Worm (Caenorhabditis elegans) whole organism, L3 larva: ENCODE measurements around the gene Y62H9A.5.
A peak's percentile ranks its signal among the peaks of the same experiment; 100 is the strongest.

Experiments
- R02D3.7 ChIP-seq: fragments of 150-350 bp; optimal IDR thresholded peaks from 2 replicates; lab custom pipeline; 2014; ENCODE audit warnings: missing biosample characterization, missing genetic modification characterization
- ZK546.5 ChIP-seq: sonication (generic microtip); optimal IDR thresholded peaks from 2 replicates; lab custom pipeline; 2017; ENCODE audit warnings: missing biosample characterization, missing genetic modification characterization
- ceh-16 ChIP-seq: sonication (generic microtip); optimal IDR thresholded peaks from 2 replicates; lab custom pipeline; 2017; ENCODE audit warnings: missing biosample characterization, missing genetic modification characterization
- ceh-28 ChIP-seq: fragments of 150-350 bp; optimal IDR thresholded peaks from 2 replicates; lab custom pipeline; 2014; ENCODE audit warnings: missing biosample characterization, missing genetic modification reagents, missing genetic modification characterization
- ceh-82 ChIP-seq: fragments of 150-350 bp; optimal IDR thresholded peaks from 2 replicates; lab custom pipeline; 2014; ENCODE audit warnings: missing biosample characterization, missing genetic modification characterization
- ceh-9 ChIP-seq: sonication (generic microtip); optimal IDR thresholded peaks from 2 replicates; lab custom pipeline; 2018; ENCODE audit warnings: missing biosample characterization, missing genetic modification characterization
- egl-27 ChIP-seq: sonication (generic microtip); optimal IDR thresholded peaks from 4 replicates; lab custom pipeline; 2017; ENCODE audit warnings: missing biosample characterization, missing genetic modification reagents, missing genetic modification characterization
- egl-5 ChIP-seq: fragments of 150-350 bp; optimal IDR thresholded peaks from 2 replicates; lab custom pipeline; 2017; ENCODE audit warnings: missing biosample characterization, missing genetic modification reagents, missing genetic modification characterization, inconsistent platforms
- elt-2 ChIP-seq: sonication (generic microtip); optimal IDR thresholded peaks from 2 replicates; lab custom pipeline; 2016; ENCODE audit warnings: missing genetic modification reagents, mild to moderate bottlenecking, missing genetic modification characterization, missing compliant biosample characterization
- elt-3 ChIP-seq, 3 experiments: fragments of 150-350 bp in 1 of 3; sonication (generic microtip) in 2 of 3; optimal IDR thresholded peaks; 2 replicates in 2 of 3; 4 replicates in 1 of 3; lab custom pipeline; 2014 to 2017; ENCODE audit warnings: missing biosample characterization in 3 of 3, missing genetic modification characterization in 3 of 3
- eor-1 ChIP-seq, 2 experiments: fragments of 150-350 bp; optimal IDR thresholded peaks; 2 replicates each; lab custom pipeline; 2014 to 2018; ENCODE audit warnings: missing biosample characterization in 2 of 2, missing genetic modification characterization in 2 of 2
- fkh-10 ChIP-seq: sonication (generic microtip); optimal IDR thresholded peaks from 2 replicates; lab custom pipeline; 2017; ENCODE audit warnings: missing biosample characterization, missing genetic modification reagents, missing genetic modification characterization
- fkh-2 ChIP-seq: fragments of 150-350 bp; optimal IDR thresholded peaks from 2 replicates; lab custom pipeline; 2014; ENCODE audit warnings: missing biosample characterization, missing genetic modification reagents, missing genetic modification characterization
- fos-1 ChIP-seq: fragments of 150-350 bp; optimal IDR thresholded peaks from 2 replicates; lab custom pipeline; 2014; ENCODE audit warnings: missing biosample characterization, missing genetic modification characterization
- hmg-11 ChIP-seq: sonication (generic microtip); optimal IDR thresholded peaks from 2 replicates; lab custom pipeline; 2016; ENCODE audit warnings: missing genetic modification characterization, missing compliant biosample characterization
- lin-15B ChIP-seq: fragments of 150-350 bp; optimal IDR thresholded peaks from 2 replicates; lab custom pipeline; 2014; ENCODE audit warnings: missing biosample characterization, missing genetic modification characterization
- lsy-12 ChIP-seq: sonication (generic microtip); optimal IDR thresholded peaks from 2 replicates; lab custom pipeline; 2016; ENCODE audit warnings: mild to moderate bottlenecking, missing genetic modification characterization, missing compliant biosample characterization
- mdl-1 ChIP-seq: fragments of 150-350 bp; optimal IDR thresholded peaks from 2 replicates; lab custom pipeline; 2014; ENCODE audit warnings: missing biosample characterization, missing genetic modification characterization
- nfya-1 ChIP-seq: sonication (generic microtip); optimal IDR thresholded peaks from 2 replicates; lab custom pipeline; 2017; ENCODE audit warnings: missing genetic modification characterization, mild to moderate bottlenecking, missing compliant biosample characterization, antibody characterized with exemption, moderate library complexity; ENCODE audit not compliant: insufficient read depth
- nhr-11 ChIP-seq: fragments of 150-350 bp; optimal IDR thresholded peaks from 2 replicates; lab custom pipeline; 2014; ENCODE audit warnings: missing biosample characterization, missing genetic modification characterization
- nhr-23 ChIP-seq: fragments of 150-350 bp; optimal IDR thresholded peaks from 2 replicates; lab custom pipeline; 2014; ENCODE audit warnings: missing biosample characterization, missing genetic modification reagents, missing genetic modification characterization
- nhr-237 ChIP-seq: fragments of 150-350 bp; optimal IDR thresholded peaks from 2 replicates; lab custom pipeline; 2014; ENCODE audit warnings: missing biosample characterization, missing genetic modification characterization
- nhr-25 ChIP-seq: sonication (generic microtip); optimal IDR thresholded peaks from 2 replicates; lab custom pipeline; 2017; ENCODE audit warnings: missing biosample characterization, missing genetic modification characterization
- nhr-43 ChIP-seq: sonication (generic microtip); optimal IDR thresholded peaks from 2 replicates; lab custom pipeline; 2016; ENCODE audit warnings: mild to moderate bottlenecking, missing genetic modification characterization, missing compliant biosample characterization; ENCODE audit not compliant: poor library complexity, severe bottlenecking
- nhr-76 ChIP-seq: fragments of 150-350 bp; sonication (generic microtip); optimal IDR thresholded peaks from 5 replicates; lab custom pipeline; 2014; ENCODE audit warnings: missing biosample characterization, missing genetic modification characterization
- nhr-77 ChIP-seq: fragments of 150-350 bp; optimal IDR thresholded peaks from 2 replicates; lab custom pipeline; 2014; ENCODE audit warnings: missing biosample characterization, missing genetic modification characterization
- pha-4 ChIP-seq: fragments of 150-350 bp; optimal IDR thresholded peaks from 2 replicates; lab custom pipeline; 2014; ENCODE audit warnings: missing biosample characterization, missing genetic modification reagents, missing genetic modification characterization
- pqm-1 ChIP-seq: fragments of 150-350 bp; optimal IDR thresholded peaks from 2 replicates; lab custom pipeline; 2017; ENCODE audit warnings: missing biosample characterization, missing genetic modification characterization, inconsistent platforms
- sea-2 ChIP-seq: fragments of 150-350 bp; sonication (generic microtip); optimal IDR thresholded peaks from 4 replicates; lab custom pipeline; 2014; ENCODE audit warnings: missing biosample characterization, missing genetic modification reagents, missing genetic modification characterization
- skn-1 ChIP-seq: fragments of 150-350 bp; optimal IDR thresholded peaks from 2 replicates; lab custom pipeline; 2014; ENCODE audit warnings: missing biosample characterization, missing genetic modification characterization
- snpc-4 ChIP-seq: fragments of 150-350 bp; optimal IDR thresholded peaks from 2 replicates; lab custom pipeline; 2014; ENCODE audit warnings: missing biosample characterization, missing genetic modification characterization
- unc-39 ChIP-seq: sonication (generic microtip); optimal IDR thresholded peaks from 4 replicates; lab custom pipeline; 2017; ENCODE audit warnings: missing biosample characterization, missing genetic modification characterization
- unc-62 ChIP-seq: fragments of 150-350 bp; sonication (generic microtip); optimal IDR thresholded peaks from 4 replicates; lab custom pipeline; 2014; ENCODE audit warnings: missing biosample characterization, missing genetic modification reagents, missing genetic modification characterization
- zag-1 ChIP-seq: fragments of 150-350 bp; optimal IDR thresholded peaks from 2 replicates; lab custom pipeline; 2014; ENCODE audit warnings: missing biosample characterization, missing genetic modification characterization
- ztf-4 ChIP-seq: fragments of 150-350 bp; optimal IDR thresholded peaks from 2 replicates; lab custom pipeline; 2014; ENCODE audit warnings: missing biosample characterization, missing genetic modification characterization

The Y62H9A.5 gene

ce11 chrX:11917994-11918393 lies 35.3 kb upstream of the Y62H9A.5 start, which contains the start of gene Y62H9A.16:
Y62H9A.16 (plus strand) TSS chrX:11918294.
- TF ChIP-seq pha-4: no peak
- no peak for TF ChIP-seq R02D3.7 (tag; lab: Kevin White, UChicago)
- TF ChIP-seq nhr-77 (tag; lab: Kevin White, UChicago): no peak
- no peak for TF ChIP-seq lsy-12 (tag; lab: Kevin White, UChicago)
- TF ChIP-seq ZK546.5 (tag; lab: Kevin White, UChicago): no peak
- TF ChIP-seq lin-15B (tag; lab: Kevin White, UChicago): no peak
- no peak for TF ChIP-seq eor-1 (tag; optimal IDR thresholded peaks at IDR 0.05; lab: Kevin White, UChicago)
- TF ChIP-seq nhr-237: no peak
- no peak for TF ChIP-seq sea-2 (GFP tag; lab: Kevin White, UChicago)
- TF ChIP-seq pqm-1 (tag; lab: Kevin White, UChicago): no peak
- TF ChIP-seq fkh-2 (tag; lab: Kevin White, UChicago): no peak
- TF ChIP-seq nhr-76: no peak

ce11 chrX:11916705-11917104 lies 34.0 kb upstream of the Y62H9A.5 start, which contains the start of gene Y62H9A.13:
Y62H9A.13 (plus strand) TSS chrX:11917005.
- TF ChIP-seq nhr-25 (no peak), lin-15B (tag; lab: Kevin White, UChicago) (no peak), ceh-9 (tag; lab: Kevin White, UChicago) (no peak), lsy-12 (tag; lab: Kevin White, UChicago) (no peak), unc-62 (GFP tag; lab: Kevin White, UChicago) (no peak), zag-1 (tag; lab: Kevin White, UChicago) (no peak), ceh-28 (tag; lab: Kevin White, UChicago) (no peak), egl-27 (tag; lab: Kevin White, UChicago) (no peak), unc-39 (tag; lab: Kevin White, UChicago) (no peak), egl-5 (tag; lab: Kevin White, UChicago) (no peak), sea-2 (GFP tag; lab: Kevin White, UChicago) (no peak), pqm-1 (tag; lab: Kevin White, UChicago) (no peak)

ce11 chrX:11913824-11914223 lies 31.1 kb upstream of the Y62H9A.5 start, which contains the start of gene Y62H9A.12:
Y62H9A.12 (plus strand) TSS chrX:11914124.
- TF ChIP-seq R02D3.7 (tag; lab: Kevin White, UChicago) (no peak), mdl-1 (tag; lab: Kevin White, UChicago) (no peak), skn-1 (no peak), fos-1 (no peak), nhr-76 (no peak), ztf-4 (tag; lab: Kevin White, UChicago) (no peak), hmg-11 (no peak), ceh-82 (tag; lab: Kevin White, UChicago) (no peak), zag-1 (tag; lab: Kevin White, UChicago) (no peak), nhr-77 (tag; lab: Kevin White, UChicago) (no peak), ceh-28 (tag; lab: Kevin White, UChicago) (no peak), nfya-1 (tag; lab: Kevin White, UChicago) (no peak), eor-1 (tag; optimal IDR thresholded peaks at IDR 0.05; lab: Kevin White, UChicago) (no peak), ceh-9 (tag; lab: Kevin White, UChicago) (no peak), pqm-1 (tag; lab: Kevin White, UChicago) (no peak), fkh-2 (tag; lab: Kevin White, UChicago) (no peak), pha-4 (no peak), unc-62 (GFP tag; lab: Kevin White, UChicago) (no peak), elt-3 (tag; optimal IDR thresholded peaks at IDR 0.05; lab: Kevin White, UChicago) (no peak), nhr-43 (tag; lab: Kevin White, UChicago) (no peak)

ce11 chrX:11910046-11910445 lies 27.3 kb upstream of the Y62H9A.5 start, which contains the start of gene Y62H9A.15:
Y62H9A.15 (minus strand) TSS chrX:11910145.
- peak; percentile 73 for TF ChIP-seq elt-2 (tag; lab: Kevin White, UChicago)
- TF ChIP-seq nhr-237: no peak
- no peak for TF ChIP-seq fkh-10
- TF ChIP-seq egl-27 (tag; lab: Kevin White, UChicago): no peak
- no peak for TF ChIP-seq R02D3.7 (tag; lab: Kevin White, UChicago)
- no peak for TF ChIP-seq ceh-16 (tag; lab: Kevin White, UChicago)

ce11 chrX:11909168-11909567 lies 26.5 kb upstream of the Y62H9A.5 start:
- TF ChIP-seq snpc-4: no peak
- no peak for TF ChIP-seq nfya-1 (tag; lab: Kevin White, UChicago)
- no peak for TF ChIP-seq nhr-11 (tag; lab: Kevin White, UChicago)
- TF ChIP-seq ceh-9 (tag; lab: Kevin White, UChicago): no peak
- TF ChIP-seq elt-2 (tag; lab: Kevin White, UChicago): peak; percentile 89
- TF ChIP-seq pqm-1 (tag; lab: Kevin White, UChicago): peak; percentile 80
- TF ChIP-seq nhr-23 (tag; lab: Kevin White, UChicago): no peak
- no peak for TF ChIP-seq ceh-28 (tag; lab: Kevin White, UChicago)
- TF ChIP-seq skn-1: peak; percentile 7
- TF ChIP-seq pha-4: peak; percentile 37
- no peak for TF ChIP-seq ceh-16 (tag; lab: Kevin White, UChicago)
